Worm (Caenorhabditis elegans): Measurements from ENCODE around the gene C27F2.10.

DNA sequence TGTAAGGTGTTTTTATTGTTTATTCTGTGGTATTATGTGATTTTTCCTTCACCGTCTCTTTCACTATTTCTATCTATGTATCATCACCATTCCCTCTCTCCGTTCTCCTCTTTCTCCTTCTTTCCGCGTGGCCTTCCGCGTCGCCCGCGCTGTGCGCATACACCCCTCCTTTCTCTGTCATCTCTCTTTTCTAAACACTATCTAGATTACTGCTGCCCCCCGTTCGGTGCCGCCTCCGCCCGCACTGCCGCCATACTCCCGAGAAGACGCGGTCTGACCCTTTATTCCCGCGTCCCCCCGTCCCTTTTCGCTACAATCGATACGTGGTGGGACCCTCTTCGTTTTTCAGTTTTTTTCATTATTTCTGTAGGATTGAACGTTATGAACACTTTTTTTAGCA, 38.1 kb downstream of the C27F2.10 start:
- TF ChIP-seq nhr-12 (tag; optimal IDR thresholded peaks at IDR 0.05) (no peak), unc-39 (tag; optimal IDR thresholded peaks at IDR 0.05) (no peak), sptf-1 (tag; optimal IDR thresholded peaks at IDR 0.05) (peak; percentile 49), flh-1 (GFP tag; optimal IDR thresholded peaks at IDR 0.05) (peak; percentile 31), ceh-83 (GFP tag; optimal IDR thresholded peaks at IDR 0.05) (no peak), ztf-11 (tag; optimal IDR thresholded peaks at IDR 0.05) (no peak), ces-1 (GFP tag; optimal IDR thresholded peaks at IDR 0.05) (no peak), unc-62 (GFP tag; optimal IDR thresholded peaks at IDR 0.05) (no peak), lsy-2 (tag; optimal IDR thresholded peaks at IDR 0.05) (no peak), drap-1 (GFP tag; optimal IDR thresholded peaks at IDR 0.05) (peak; percentile 7), nhr-28 (tag; optimal IDR thresholded peaks at IDR 0.05) (no peak), ham-2 (GFP tag; optimal IDR thresholded peaks at IDR 0.05) (peak; percentile 61), elt-3 (tag; optimal IDR thresholded peaks at IDR 0.05) (no peak), nhr-237 (tag; optimal IDR thresholded peaks at IDR 0.05) (no peak)

Data from whole organism, mixed stage, embryonic.